Worm (Caenorhabditis elegans): ENCODE results near the gene ZK550.6.

DNA sequence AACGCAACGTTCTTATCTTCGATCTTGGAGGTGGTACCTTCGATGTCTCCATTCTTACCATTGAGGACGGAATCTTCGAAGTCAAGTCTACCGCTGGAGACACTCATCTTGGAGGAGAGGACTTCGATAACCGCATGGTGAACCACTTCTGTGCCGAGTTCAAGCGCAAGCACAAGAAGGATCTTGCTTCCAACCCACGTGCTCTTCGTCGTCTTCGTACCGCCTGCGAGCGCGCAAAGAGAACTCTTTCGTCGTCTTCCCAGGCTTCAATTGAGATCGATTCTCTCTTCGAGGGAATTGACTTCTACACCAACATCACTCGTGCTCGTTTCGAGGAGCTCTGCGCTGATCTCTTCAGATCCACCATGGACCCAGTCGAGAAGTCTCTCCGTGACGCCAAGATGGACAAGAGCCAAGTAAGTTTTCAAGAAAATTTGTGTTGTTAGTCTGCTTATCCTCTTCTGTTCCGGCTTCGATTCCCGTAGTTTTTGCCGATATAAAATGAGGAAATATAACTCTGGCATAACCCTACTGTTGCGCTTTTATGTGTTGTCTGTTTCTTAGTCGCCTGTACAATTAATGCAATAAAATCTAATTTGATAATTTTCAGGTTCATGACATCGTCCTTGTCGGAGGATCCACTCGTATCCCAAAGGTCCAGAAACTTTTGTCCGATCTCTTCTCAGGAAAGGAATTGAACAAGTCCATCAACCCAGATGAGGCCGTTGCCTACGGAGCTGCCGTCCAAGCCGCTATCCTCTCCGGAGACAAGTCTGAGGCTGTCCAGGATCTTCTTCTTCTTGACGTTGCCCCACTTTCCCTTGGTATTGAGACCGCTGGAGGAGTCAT lies 17.5 kb upstream of the ZK550.6 start:
- TF ChIP-seq pha-4 (tag; optimal IDR thresholded peaks at IDR 0.05) (no peak), nhr-28 (tag; optimal IDR thresholded peaks at IDR 0.05) (no peak), nhr-11 (tag; optimal IDR thresholded peaks at IDR 0.05) (no peak), aly-2 (tag; optimal IDR thresholded peaks at IDR 0.05) (no peak), fos-1 (tag; optimal IDR thresholded peaks at IDR 0.05) (no peak), nhr-237 (tag; optimal IDR thresholded peaks at IDR 0.05) (no peak), ceh-9 (tag; optimal IDR thresholded peaks at IDR 0.05) (no peak), unc-62 (GFP tag; optimal IDR thresholded peaks at IDR 0.05) (no peak), skn-1 (tag; optimal IDR thresholded peaks at IDR 0.05) (no peak)

All from whole organism, L3 larva.